Fruit fly (Drosophila melanogaster) S2 (cell line): ENCODE results near the gene CG11710.
"Not testable (repeated sequence)": the region's sequence is repeated elsewhere in the genome, so short reads cannot be mapped to it uniquely, and the experiment has no call there.

ENCODE experiments used
- CG8478 ChIP-seq: fragments of >200 bp; optimal IDR thresholded peaks from 2 replicates; lab custom pipeline; 2018
- CTCF ChIP-seq, 2 experiments: fragments of >200 bp; optimal IDR thresholded peaks; 2 replicates each; lab custom pipeline; 2018

CG11710 gene

DNA sequence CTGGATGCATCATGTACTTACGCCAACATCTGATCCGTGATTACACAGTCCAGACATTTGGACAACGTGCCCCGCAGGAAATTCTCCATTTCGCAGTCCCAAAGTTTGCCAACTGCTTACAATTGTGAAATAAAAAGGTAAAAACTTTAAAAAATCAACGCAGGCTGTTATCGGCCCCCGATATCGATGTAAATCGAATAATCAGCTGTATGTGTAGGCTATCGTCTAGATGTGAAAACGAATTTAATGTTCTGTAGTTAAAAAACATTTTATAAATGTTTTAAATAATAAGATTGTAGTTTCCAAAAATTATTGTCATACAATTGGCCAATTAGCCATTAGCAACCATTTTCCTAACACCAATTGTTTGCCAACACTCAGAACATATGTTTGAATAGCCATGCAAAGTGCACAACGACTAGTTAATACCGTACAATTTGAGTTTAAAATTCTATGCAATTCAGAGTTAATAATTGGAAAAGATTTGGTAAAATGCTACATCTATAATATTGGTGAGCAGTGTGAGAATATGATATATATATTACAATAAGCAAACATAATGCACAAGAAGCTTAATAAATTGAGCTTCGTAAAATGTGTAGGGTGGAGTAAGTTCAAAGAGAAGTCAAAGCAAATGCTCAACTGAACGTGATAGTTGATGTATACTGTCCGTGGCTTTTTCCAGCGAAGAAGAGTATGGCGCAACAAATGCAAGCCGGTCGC, at the start of gene CG11710, which contains the start of gene mal:
CG11710 (minus strand) TSS at position 192 of the 723 bp plus-strand sequence.
mal (plus strand) TSS at position 194 of the 723 bp plus-strand sequence.
- TF ChIP-seq CG8478 (lab: Kevin White, UChicago) (no peak), CTCF (optimal IDR thresholded peaks at IDR 0.05; lab: Kevin White, UChicago) (no peak)

DNA sequence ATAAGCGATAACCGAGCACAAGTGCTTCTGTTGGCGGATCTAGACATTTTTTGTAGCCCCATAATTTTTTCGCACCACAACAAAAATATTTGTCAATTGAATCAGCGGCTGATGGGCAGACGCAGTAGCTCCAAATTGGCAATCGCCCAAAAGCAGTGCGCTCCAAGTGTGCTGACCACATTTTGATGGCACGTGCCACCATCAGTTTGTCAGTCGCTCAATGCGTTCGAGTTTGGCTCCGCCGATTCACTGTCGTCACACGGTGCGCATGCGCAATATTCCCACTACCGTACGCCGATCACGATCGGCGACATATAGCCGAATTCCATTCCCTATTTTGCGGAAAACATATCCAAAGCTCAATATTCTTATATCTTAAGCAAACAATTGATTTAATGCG, 49.2 kb upstream of the CG11710 start:
- TF ChIP-seq CTCF (optimal IDR thresholded peaks at IDR 0.05; lab: Kevin White, UChicago) (no peak), CG8478 (lab: Kevin White, UChicago) (no peak)

DNA sequence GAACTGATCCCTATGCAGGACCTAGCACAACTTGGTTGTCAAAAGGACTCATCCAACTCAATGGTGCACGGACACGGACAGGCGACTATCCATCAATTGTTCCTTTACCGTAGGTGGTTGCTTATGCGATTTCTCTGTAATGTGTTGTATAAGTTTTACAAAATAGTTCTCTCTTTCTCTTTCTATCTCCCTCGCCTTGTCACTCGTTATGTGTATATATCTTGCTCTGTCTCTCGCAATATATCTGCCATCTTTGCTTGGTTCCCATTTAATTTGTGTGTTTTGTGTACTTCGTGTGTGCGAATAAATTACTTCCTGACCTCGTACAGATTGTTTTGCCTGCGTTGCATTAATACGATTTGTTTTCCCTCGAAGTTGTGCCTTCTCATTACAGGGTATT, 41.2 kb upstream of the CG11710 start:
- TF ChIP-seq CTCF (optimal IDR thresholded peaks at IDR 0.05; lab: Kevin White, UChicago) (no peak), CG8478 (lab: Kevin White, UChicago) (no peak)

DNA sequence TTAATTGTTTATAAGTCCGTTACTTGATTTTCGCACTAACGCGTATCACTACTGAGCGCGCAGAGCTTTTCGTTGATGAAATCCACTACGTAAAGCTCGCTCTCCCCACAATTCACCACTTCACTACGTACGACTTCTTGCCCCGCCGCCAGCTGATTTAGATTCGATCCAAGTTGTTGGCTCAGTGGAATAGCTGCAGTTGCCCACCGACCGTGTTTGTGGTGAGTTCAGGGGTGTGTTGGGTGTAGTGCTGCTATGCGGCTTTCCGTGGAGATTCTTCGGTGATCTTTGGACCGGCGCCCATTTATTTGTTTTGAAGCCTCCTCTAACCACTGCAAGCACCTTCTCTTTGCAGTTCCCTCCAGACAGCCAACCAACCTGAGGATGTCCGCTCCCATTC, 38.7 kb upstream of the CG11710 start:
- no peak for TF ChIP-seq CTCF (optimal IDR thresholded peaks at IDR 0.05; lab: Kevin White, UChicago)
- no peak for TF ChIP-seq CG8478 (lab: Kevin White, UChicago)

DNA sequence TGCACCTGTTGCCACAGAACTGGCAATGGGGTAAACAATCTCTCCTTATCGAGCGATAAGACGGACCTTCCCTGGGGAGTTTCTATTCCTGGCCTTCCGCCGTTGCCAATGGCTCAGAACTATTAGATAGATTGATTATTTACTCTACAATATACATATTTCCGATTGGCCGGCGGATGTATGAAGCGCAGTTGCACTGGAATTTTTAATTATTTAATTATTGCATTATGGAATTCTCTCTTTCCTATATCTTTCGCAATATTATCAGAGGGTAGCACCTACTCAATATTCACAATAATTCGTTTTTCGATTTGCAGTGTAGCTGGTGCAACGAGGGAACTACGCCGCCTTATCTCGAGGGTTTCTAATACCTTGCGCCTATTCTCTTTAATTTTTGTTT, 37.7 kb upstream of the CG11710 start, which contains the start of gene GstT3:
GstT3 (plus strand) TSS at position 301 of the 400 bp plus-strand sequence.
- TF ChIP-seq CTCF (optimal IDR thresholded peaks at IDR 0.05; lab: Kevin White, UChicago): no peak
- TF ChIP-seq CG8478 (lab: Kevin White, UChicago): no peak

DNA sequence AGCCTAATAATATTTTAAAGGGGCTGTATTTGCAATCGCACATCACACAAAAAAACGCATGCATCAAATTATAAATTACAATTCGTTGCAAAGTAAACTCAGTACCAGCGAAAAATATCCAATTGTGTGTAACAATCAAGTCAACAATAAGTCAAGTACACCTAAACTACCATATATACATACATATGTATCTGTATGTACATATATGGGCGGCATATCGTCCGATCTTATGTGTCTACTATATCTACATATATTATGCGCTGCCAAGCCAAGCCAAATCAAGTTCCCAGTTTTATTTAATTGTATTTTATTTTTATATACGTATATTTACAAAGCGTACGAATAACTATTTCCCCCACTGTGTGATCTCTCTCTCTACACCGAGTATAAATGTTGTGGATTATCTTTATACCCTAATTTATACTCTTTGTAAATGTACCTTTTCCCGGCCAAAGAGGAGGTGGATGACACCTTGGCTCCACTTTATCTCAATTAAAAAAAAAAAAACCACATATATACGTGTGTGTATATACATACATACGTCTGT, 37.0 kb upstream of the CG11710 start:
- TF ChIP-seq CTCF (optimal IDR thresholded peaks at IDR 0.05; lab: Kevin White, UChicago) (no peak), CG8478 (lab: Kevin White, UChicago) (no peak)

DNA sequence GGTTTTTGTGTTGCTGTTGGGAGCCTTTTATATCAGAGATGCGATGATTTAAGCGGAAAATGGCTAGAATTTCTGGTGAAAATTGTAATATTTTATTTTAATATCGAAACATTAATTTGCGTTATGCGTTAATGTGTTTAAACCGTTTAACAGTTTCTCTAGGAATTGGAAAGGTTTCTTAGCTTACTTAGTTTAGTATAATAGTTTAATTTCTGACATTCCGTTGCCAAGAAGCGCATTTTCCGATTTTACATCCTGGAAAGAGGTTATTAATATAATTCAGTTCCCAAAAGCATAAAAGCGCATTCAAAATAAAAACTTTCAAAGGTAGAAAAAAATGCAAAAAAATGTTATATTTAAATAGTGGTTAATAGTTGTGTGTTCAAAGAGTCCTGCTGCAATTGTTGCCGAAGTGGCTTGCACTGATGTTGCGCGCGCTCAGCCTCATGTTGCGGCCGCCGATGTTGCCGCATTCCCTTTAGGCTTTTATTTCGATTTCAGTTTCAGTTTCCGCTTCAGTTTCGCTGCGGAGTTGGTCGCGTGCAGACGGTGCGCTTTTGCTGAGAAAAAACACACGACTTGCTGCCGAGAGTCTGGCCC, 19.5 kb upstream of the CG11710 start, which contains the start of gene tbc:
tbc (plus strand) TSS at position 504 of the 600 bp plus-strand sequence.
- TF ChIP-seq CTCF (optimal IDR thresholded peaks at IDR 0.05; lab: Kevin White, UChicago): no peak
- TF ChIP-seq CG8478 (lab: Kevin White, UChicago): no peak

DNA sequence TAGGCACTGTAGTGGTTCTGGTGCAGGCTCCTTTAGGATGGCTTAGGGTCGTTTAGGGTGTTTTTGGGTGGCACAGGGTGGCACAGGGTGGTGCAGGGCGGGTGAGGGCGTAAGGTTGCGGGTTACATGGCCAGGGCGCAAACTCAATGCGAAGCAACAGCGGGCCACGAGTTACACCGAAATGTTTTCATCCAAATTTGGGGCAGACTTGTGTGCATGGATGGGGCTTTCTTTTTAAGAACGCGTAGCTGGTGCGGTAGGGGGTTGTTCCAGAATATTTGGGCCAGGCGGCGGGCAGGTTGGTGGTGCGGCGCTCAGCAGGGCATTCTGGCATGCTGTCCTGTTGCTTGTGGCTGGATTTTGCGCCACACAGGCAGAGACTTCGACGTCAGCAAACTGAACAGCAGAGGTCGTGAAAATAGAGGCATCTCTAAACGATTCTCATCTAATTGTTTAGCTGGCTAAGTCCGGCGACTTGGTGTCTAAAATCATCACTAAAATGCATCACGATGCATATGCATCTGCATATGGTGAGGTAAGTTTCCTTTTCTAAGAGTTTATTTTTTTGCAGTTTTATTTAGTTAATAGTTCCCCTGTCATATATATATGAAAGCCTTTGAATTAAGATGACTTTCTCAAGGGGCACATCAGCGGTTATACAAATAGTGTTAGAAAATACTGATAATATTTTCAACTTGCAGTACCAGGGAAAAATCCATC, 18.6 kb upstream of the CG11710 start:
- TF ChIP-seq CG8478 (lab: Kevin White, UChicago) (no peak), CTCF (optimal IDR thresholded peaks at IDR 0.05; lab: Kevin White, UChicago) (no peak)

DNA sequence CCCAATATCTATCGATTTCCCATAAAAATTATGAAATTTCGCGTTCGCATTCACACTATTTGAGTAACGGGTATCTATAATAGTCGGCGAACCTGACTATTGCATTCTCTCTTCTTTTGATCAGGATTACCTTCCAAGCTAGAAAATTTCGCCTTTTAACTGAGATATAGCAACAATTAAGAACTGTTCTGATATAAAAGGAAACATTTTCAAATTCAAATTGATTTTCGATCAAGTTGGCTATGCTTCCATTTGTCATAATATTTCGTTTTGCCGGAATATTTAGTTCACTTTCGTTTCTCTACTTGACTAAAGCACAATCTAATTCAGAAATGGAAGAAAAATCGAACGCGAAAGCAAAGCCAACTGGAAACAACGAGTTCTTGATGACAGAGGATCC, 16.6 kb upstream of the CG11710 start, which contains the start of gene CG42578:
CG42578 (plus strand) TSS at position 301 of the 400 bp plus-strand sequence.
- not testable (repeated sequence) for TF ChIP-seq CG8478 (lab: Kevin White, UChicago); CTCF (optimal IDR thresholded peaks at IDR 0.05; lab: Kevin White, UChicago)

DNA sequence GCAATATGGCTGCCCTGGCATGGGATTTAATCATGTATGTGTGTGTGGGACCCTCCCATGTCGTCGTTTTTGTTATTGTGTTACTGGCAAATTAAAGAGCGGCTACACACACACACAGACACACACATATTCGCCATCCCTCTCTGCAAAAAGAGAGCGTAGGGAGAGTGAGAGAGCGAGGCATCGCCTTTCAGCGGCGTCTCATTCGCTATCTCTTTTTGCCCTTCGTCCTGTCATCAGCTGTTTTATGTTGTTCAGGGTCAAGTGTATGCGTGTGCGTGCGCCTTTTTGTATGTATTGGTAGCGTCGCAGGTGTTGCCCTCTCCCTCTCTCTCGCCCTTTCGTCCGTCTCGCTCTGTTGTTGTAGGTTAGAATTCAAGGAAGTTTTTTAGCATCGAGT, 7.4 kb upstream of the CG11710 start:
- TF ChIP-seq CTCF (optimal IDR thresholded peaks at IDR 0.05; lab: Kevin White, UChicago) (no peak), CG8478 (lab: Kevin White, UChicago) (no peak)

DNA sequence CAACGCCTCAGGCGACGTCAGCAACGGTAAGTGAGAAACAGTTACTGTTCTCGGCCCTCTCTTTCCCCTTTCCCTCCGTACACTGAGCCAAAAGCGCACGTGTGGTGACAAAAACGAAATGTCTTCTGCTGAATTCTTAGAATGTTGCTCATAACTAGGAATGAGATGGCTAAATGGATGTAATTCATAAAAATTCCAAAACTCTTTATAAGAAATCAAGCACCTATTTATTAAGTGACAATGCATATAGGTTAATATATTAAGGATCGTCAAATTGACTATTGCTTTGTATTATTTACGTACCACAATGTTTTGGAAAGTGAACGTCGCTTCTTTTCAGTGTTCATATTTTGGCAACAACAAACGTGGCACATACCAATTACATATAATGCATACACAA, 5.1 kb upstream of the CG11710 start:
- TF ChIP-seq CTCF (optimal IDR thresholded peaks at IDR 0.05; lab: Kevin White, UChicago): no peak
- no peak for TF ChIP-seq CG8478 (lab: Kevin White, UChicago)

DNA sequence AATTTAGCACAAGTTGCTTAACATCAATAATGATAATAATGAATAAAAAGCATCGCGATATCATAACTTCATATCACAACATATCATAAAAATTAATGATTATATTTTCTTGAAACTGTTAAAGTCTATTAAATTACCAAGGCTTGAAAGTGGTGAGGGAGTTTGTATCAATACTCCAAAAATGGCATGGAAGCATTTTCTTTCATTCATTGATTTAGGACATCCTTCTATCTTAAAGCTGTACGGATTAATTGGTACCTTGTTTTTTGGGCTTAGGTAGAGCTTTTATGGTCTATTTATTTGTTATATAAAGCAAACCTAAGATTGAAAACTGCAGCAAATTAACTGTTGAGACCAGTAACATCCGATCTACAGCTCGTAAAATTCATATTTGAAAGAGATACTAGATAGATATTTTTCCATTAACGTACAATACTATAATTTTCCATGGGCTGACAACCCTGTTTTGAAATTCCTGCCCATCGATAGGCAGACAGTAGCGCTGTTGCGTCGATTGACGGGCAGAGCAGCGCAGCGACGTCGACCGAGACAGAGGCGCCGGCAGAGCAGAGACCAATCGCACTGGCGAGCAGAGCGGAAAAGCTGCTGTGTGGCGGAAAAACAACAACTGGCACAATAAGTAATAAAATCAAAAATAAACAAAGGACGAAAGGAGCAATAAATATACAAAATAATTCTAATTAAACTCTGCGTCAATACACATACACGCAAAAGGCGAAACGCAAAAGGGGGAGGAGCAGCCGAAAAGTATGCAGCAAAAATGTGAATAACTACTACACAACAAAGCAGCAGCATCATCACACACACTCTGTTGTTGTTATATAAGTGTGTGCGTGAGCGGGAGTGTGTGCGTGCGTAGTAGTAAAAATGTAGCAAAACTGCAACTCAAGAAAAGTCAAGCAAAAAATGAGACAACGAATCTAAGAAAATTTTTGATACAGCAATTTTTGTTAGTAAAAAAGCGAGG, 4.2 kb upstream of the CG11710 start, which contains the start of gene CG1695:
CG1695 (plus strand) TSS at position 606 of the 988 bp plus-strand sequence.
- no peak for TF ChIP-seq CTCF (optimal IDR thresholded peaks at IDR 0.05; lab: Kevin White, UChicago)
- TF ChIP-seq CG8478 (lab: Kevin White, UChicago): no peak

DNA sequence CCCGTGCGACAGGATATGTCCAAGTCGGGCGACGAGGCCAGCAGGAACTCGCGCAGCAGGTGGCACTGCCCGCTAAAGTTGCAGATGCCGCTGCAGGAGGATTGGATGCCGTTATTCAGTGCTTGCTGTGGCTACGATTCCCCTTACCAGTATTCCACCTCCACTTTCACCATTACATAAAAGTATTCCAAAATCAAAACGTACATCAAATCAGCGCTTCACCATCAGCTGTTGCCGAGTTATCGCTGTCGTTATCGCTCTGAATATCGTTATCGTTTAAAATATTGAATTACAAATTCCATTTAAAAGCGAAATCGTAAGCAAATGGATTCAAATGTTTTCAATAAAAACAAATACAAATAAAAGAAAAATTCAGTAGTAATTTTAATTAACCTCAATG, 2.7 kb downstream of the CG11710 start, which contains the start of gene CG15456:
CG15456 (minus strand) TSS at position 225 of the 400 bp plus-strand sequence.
- TF ChIP-seq CTCF (optimal IDR thresholded peaks at IDR 0.05; lab: Kevin White, UChicago) (no peak), CG8478 (lab: Kevin White, UChicago) (no peak)
